Fruit fly (Drosophila melanogaster): ENCODE measurements around the gene btv.

btv gene

DNA sequence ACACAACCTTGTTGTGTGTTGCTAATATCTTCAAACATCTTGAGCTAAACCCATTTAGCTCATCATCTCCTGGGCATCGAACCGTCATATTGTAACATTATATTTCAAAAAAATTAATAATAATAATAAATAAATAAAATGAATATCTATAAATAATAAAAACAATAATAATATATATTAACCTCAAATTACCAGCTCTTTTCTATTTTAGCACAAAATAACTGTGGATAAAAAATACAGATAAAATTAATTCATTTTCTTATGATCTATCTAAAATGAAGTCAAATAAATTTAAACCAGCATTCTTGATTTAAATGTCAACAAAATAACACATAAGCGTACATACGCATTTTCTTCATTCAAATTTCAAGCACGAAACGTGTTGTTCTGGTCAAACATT lies 24.8 kb upstream of the btv start, which contains the start of gene CG42659:
Gene CG42659, plus strand, starts transcription at position 301 of the 400 bp plus-strand sequence.
- TF ChIP-seq CG14711 (tag; optimal IDR thresholded peaks at IDR 0.05) (no peak), CG5204 (GFP tag; optimal IDR thresholded peaks at IDR 0.05) (no peak), pad (GFP tag; optimal IDR thresholded peaks at IDR 0.05) (no peak), tj (GFP tag; optimal IDR thresholded peaks at IDR 0.05) (no peak), CG11617 (GFP tag; optimal IDR thresholded peaks at IDR 0.05) (no peak), Clk (GFP tag; optimal IDR thresholded peaks at IDR 0.05) (no peak), bab1 (GFP tag; optimal IDR thresholded peaks at IDR 0.05) (no peak), Hr96 (GFP tag; optimal IDR thresholded peaks at IDR 0.05) (no peak), cnc (optimal IDR thresholded peaks at IDR 0.05) (no peak), CG7101 (tag; optimal IDR thresholded peaks at IDR 0.05) (no peak), CG1620 (GFP tag; optimal IDR thresholded peaks at IDR 0.05) (no peak), Mnt (GFP tag; optimal IDR thresholded peaks at IDR 0.05) (no peak), CG33017 (tag; optimal IDR thresholded peaks at IDR 0.05) (no peak), ovo (GFP tag; optimal IDR thresholded peaks at IDR 0.05) (no peak), CG7045 (GFP tag; optimal IDR thresholded peaks at IDR 0.05) (no peak), cic (GFP tag; optimal IDR thresholded peaks at IDR 0.05) (no peak), toe (GFP tag; optimal IDR thresholded peaks at IDR 0.05) (no peak)

DNA sequence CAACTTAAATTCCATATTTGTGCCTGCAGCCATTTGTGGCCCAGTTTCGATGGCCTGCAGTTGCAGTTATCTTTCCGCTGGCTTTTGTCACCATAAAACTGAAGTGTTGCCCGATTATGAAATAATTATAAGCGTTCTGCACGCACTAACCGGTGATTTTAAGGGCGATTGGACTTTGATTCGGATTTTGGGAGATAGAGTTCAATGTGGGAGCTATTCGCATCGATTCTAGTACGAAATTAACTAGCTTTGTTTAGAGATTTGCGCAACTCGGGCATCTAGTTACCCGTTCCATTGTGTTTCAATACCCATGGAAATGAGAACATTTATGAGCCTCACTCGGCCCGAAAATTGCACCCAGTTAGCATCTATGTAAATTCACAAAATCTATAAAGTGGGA lies 24.1 kb upstream of the btv start, which contains the start of gene CG5693:
Gene CG5693, plus strand, starts transcription at position 301 of the 400 bp plus-strand sequence.
- no peak for TF ChIP-seq CG1620 (GFP tag; optimal IDR thresholded peaks at IDR 0.05)
- TF ChIP-seq cic (GFP tag; optimal IDR thresholded peaks at IDR 0.05), result no peak
- TF ChIP-seq pad (GFP tag; optimal IDR thresholded peaks at IDR 0.05), result no peak
- no peak for TF ChIP-seq ovo (GFP tag; optimal IDR thresholded peaks at IDR 0.05)
- no peak for TF ChIP-seq Clk (GFP tag; optimal IDR thresholded peaks at IDR 0.05)

DNA sequence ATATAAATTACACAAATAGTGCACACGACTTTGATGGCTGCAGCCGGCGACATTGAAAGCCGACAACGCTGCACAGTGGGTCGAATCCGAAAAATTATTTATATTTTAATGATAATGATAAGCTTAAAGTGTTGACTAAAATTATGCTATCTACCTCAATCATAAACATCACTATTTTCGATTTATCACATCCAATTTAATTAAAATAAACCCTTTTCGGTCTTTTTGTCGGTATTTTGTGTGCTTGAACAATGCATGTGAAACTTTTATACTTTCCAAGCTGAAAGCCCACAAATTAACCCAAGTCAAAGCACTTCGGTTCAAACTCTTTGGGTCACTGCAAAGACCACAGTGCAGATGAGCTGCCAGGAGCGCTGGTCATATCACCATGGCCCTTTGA lies 23.2 kb upstream of the btv start:
- TF ChIP-seq Hr96 (GFP tag; optimal IDR thresholded peaks at IDR 0.05), result no peak
- TF ChIP-seq CG12768 (GFP tag; optimal IDR thresholded peaks at IDR 0.05), result no peak
- TF ChIP-seq ovo (GFP tag; optimal IDR thresholded peaks at IDR 0.05), result no peak

DNA sequence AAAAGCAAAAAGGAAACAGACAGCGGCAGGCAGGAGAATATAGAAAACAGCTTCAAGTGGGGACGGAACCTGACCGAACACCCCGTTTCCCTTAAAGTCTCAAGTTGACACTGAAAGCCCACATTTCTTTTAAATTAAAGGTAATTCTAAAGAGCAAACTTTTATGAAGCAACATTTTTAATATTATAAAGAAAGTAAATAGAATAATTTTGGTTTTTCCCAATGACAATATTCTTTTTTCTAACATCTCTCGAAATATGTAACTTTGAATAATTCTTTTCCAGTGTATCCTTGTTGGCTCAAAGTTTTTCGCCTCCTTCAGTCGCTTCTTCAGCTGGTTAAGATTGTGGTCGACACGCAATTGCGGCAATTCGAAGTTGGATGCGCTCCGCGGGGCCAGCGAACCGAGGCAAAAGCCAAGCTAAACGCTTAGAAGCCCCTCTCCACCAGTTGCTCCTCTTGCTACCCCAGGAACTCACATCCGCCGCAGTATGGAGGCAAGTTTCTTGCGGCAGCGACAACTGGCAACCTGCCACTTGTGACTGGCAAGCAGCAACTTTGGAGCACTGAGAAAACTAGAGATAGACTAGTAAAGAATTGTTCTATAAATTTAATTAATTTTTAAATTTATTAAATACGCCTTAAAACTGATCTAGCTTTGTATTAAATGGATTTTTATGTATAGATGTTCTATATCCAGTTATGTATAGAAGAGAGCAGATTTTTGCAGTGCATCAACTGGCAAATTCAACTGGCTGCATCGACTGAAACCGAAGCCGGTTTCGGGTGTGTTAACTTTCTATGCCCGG lies 21.0 kb upstream of the btv start:
- TF ChIP-seq cnc (optimal IDR thresholded peaks at IDR 0.05) (no peak), CG14711 (tag; optimal IDR thresholded peaks at IDR 0.05) (no peak), CG5204 (GFP tag; optimal IDR thresholded peaks at IDR 0.05) (no peak), bab1 (GFP tag; optimal IDR thresholded peaks at IDR 0.05) (no peak)

- TF ChIP-seq Crg-1 (GFP tag; optimal IDR thresholded peaks at IDR 0.05) (no peak), CG7101 (tag; optimal IDR thresholded peaks at IDR 0.05) (no peak), CG14711 (tag; optimal IDR thresholded peaks at IDR 0.05) (no peak), ovo (GFP tag; optimal IDR thresholded peaks at IDR 0.05) (no peak), CG1620 (GFP tag; optimal IDR thresholded peaks at IDR 0.05) (no peak), CG7045 (GFP tag; optimal IDR thresholded peaks at IDR 0.05) (no peak), bab1 (GFP tag; optimal IDR thresholded peaks at IDR 0.05) (no peak), CG11617 (GFP tag; optimal IDR thresholded peaks at IDR 0.05) (no peak), cnc (optimal IDR thresholded peaks at IDR 0.05) (no peak), cic (GFP tag; optimal IDR thresholded peaks at IDR 0.05) (no peak), CG12768 (GFP tag; optimal IDR thresholded peaks at IDR 0.05) (no peak), tj (GFP tag; optimal IDR thresholded peaks at IDR 0.05) (no peak), kay (GFP tag; ENCODE audit: borderline replicate concordance) (no peak), pad (GFP tag; optimal IDR thresholded peaks at IDR 0.05) (no peak), CG33017 (tag; optimal IDR thresholded peaks at IDR 0.05) (no peak), toe (GFP tag; optimal IDR thresholded peaks at IDR 0.05) (no peak), Clk (GFP tag; optimal IDR thresholded peaks at IDR 0.05) (no peak)
Measured at dm6 chr2L:18002149-18002548, 19.9 kb upstream of the btv start.

DNA sequence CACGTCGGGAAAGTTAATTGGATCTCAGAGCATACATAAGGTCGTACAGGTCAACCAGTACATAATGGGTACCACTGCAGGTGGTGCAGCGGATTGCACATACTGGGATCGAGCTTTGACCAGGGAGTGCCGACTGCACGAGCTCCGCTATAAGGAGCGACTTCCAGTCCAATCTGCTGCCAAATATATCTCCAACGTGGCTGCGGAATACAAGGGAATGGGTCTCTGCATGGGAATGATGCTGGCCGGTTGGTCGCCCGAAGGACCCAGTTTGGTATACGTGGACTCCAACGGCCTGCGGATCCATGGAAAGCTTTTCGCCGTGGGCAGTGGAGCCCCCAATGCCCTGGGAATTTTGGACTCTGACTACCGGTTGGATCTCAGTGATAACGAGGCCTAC lies 8.5 kb upstream of the btv start:
- TF ChIP-seq Crg-1 (GFP tag; optimal IDR thresholded peaks at IDR 0.05) (no peak), CG7045 (GFP tag; optimal IDR thresholded peaks at IDR 0.05) (no peak)

DNA sequence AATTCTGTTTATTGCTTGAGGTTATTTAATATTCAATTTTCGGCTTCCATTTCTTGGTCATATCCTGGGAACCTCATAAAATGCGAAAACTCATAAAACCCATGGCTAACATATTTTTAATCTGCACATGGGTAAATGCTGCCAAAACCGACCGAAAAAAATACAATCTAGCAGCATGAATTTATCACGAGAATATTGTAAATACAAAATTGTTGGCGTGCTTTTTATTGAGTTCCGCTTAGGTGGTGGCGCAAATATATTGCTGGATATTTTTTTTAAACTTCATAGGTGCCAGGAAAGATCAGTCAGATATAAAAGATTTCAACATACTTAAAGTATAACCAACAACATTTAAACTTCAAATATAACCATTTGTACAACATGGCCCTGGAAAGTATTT lies 7.8 kb upstream of the btv start, which contains the start of gene Prosbeta5R2:
Gene Prosbeta5R2, plus strand, starts transcription at position 301 of the 400 bp plus-strand sequence.
- TF ChIP-seq CG1620 (GFP tag; optimal IDR thresholded peaks at IDR 0.05) (no peak), CG5204 (GFP tag; optimal IDR thresholded peaks at IDR 0.05) (no peak), CG12768 (GFP tag; optimal IDR thresholded peaks at IDR 0.05) (no peak), ovo (GFP tag; optimal IDR thresholded peaks at IDR 0.05) (no peak), bab1 (GFP tag; optimal IDR thresholded peaks at IDR 0.05) (no peak), CG11617 (GFP tag; optimal IDR thresholded peaks at IDR 0.05) (no peak), cic (GFP tag; optimal IDR thresholded peaks at IDR 0.05) (no peak), kay (GFP tag; ENCODE audit: borderline replicate concordance) (no peak), CG7101 (tag; optimal IDR thresholded peaks at IDR 0.05) (no peak)
